Worm (Caenorhabditis elegans) whole organism, L1 larva: ENCODE data around the gene F56H9.9.

ENCODE experiments used
- C04F5.9 ChIP-seq: sonication (generic microtip); optimal IDR thresholded peaks from 2 replicates; lab custom pipeline; 2016; ENCODE audit warnings: missing genetic modification characterization, missing compliant biosample characterization
- F16B12.6 ChIP-seq: fragments of 150-350 bp; optimal IDR thresholded peaks from 2 replicates; lab custom pipeline; 2014; ENCODE audit warnings: missing biosample characterization, missing genetic modification characterization
- aha-1 ChIP-seq: fragments of 150-350 bp; optimal IDR thresholded peaks from 2 replicates; lab custom pipeline; 2014; ENCODE audit warnings: missing biosample characterization, missing genetic modification characterization
- blmp-1 ChIP-seq: fragments of 150-350 bp; optimal IDR thresholded peaks from 2 replicates; lab custom pipeline; 2014; ENCODE audit warnings: missing biosample characterization, missing genetic modification characterization
- ceh-82 ChIP-seq, 3 experiments: fragments of 150-350 bp in 1 of 3; sonication (generic microtip) in 2 of 3; optimal IDR thresholded peaks; 2 replicates each; lab custom pipeline; 2014 to 2017; ENCODE audit warnings: missing biosample characterization in 3 of 3, missing genetic modification characterization in 3 of 3
- ceh-90 ChIP-seq: sonication (generic microtip); optimal IDR thresholded peaks from 2 replicates; lab custom pipeline; 2016; ENCODE audit warnings: missing genetic modification characterization, missing compliant biosample characterization
- ces-1 ChIP-seq: fragments of 150-350 bp; optimal IDR thresholded peaks from 2 replicates; lab custom pipeline; 2014; ENCODE audit warnings: missing biosample characterization, missing genetic modification reagents, missing genetic modification characterization
- dsc-1 ChIP-seq: sonication (generic microtip); optimal IDR thresholded peaks from 2 replicates; lab custom pipeline; 2016; ENCODE audit warnings: mild to moderate bottlenecking, missing genetic modification characterization, missing compliant biosample characterization
- efl-3 ChIP-seq: fragments of 200-800 bp; sonication (Bioruptor generic); optimal IDR thresholded peaks from 2 replicates; lab custom pipeline; 2018; ENCODE audit warnings: mild to moderate bottlenecking, missing genetic modification characterization, missing compliant biosample characterization
- elt-3 ChIP-seq, 6 experiments: fragments of 150-350 bp in 1 of 6; sonication (generic microtip); optimal IDR thresholded peaks; 2 replicates each; lab custom pipeline; 2017 to 2018; ENCODE audit warnings: missing biosample characterization in 6 of 6, missing genetic modification characterization in 6 of 6, inconsistent platforms in 1 of 6
- fkh-4 ChIP-seq: sonication (generic microtip); optimal IDR thresholded peaks from 2 replicates; lab custom pipeline; 2016; ENCODE audit warnings: missing compliant biosample characterization, missing genetic modification characterization, borderline replicate concordance
- fkh-8 ChIP-seq: sonication (generic microtip); optimal IDR thresholded peaks from 2 replicates; lab custom pipeline; 2016; ENCODE audit warnings: mild to moderate bottlenecking, missing genetic modification characterization, missing compliant biosample characterization
- fos-1 ChIP-seq: fragments of 150-350 bp; optimal IDR thresholded peaks from 2 replicates; lab custom pipeline; 2014; ENCODE audit warnings: missing biosample characterization, missing genetic modification characterization
- hlh-17 ChIP-seq: fragments of 200-800 bp; sonication (Bioruptor generic); optimal IDR thresholded peaks from 2 replicates; lab custom pipeline; 2018; ENCODE audit warnings: missing genetic modification characterization, mild to moderate bottlenecking, missing compliant biosample characterization, moderate library complexity, borderline replicate concordance
- irx-1 ChIP-seq: sonication (generic microtip); optimal IDR thresholded peaks from 2 replicates; lab custom pipeline; 2016; ENCODE audit warnings: missing genetic modification characterization, missing compliant biosample characterization
- isw-1 ChIP-seq: fragments of 200-800 bp; sonication (Bioruptor generic); IDR thresholded peaks from 2 replicates; pipeline ENCODE4 v1.3.6; 2022; ENCODE audit warnings: missing genetic modification characterization, missing compliant biosample characterization
- lin-13 ChIP-seq: fragments of 150-350 bp; optimal IDR thresholded peaks from 2 replicates; lab custom pipeline; 2014; ENCODE audit warnings: missing biosample characterization, missing genetic modification reagents, missing genetic modification characterization
- lin-14 ChIP-seq: fragments of 200-800 bp; sonication (Bioruptor generic); optimal IDR thresholded peaks from 2 replicates; lab custom pipeline; 2018; ENCODE audit warnings: mild to moderate bottlenecking, missing genetic modification characterization, moderate library complexity, missing compliant biosample characterization
- lin-35 ChIP-seq, 2 experiments: fragments of 150-350 bp; optimal IDR thresholded peaks; 2 replicates each; lab custom pipeline; 2014; ENCODE audit warnings: missing biosample characterization in 2 of 2, missing genetic modification characterization in 2 of 2, missing genetic modification reagents in 2 of 2
- lir-3 ChIP-seq: sonication (generic microtip); optimal IDR thresholded peaks from 2 replicates; lab custom pipeline; 2016; ENCODE audit warnings: mild to moderate bottlenecking, missing genetic modification characterization, moderate library complexity, missing compliant biosample characterization; ENCODE audit not compliant: poor library complexity
- lsy-2 ChIP-seq, 2 experiments: fragments of 150-350 bp; optimal IDR thresholded peaks; 2 replicates each; lab custom pipeline; 2014; ENCODE audit warnings: missing biosample characterization in 2 of 2, missing genetic modification characterization in 2 of 2
- mab-9 ChIP-seq: fragments of 200-800 bp; sonication (Bioruptor generic); IDR thresholded peaks from 2 replicates; pipeline ENCODE4 v1.3.6; 2022; ENCODE audit warnings: missing genetic modification reagents, missing genetic modification characterization, missing compliant biosample characterization
- mdl-1 ChIP-seq, 2 experiments: fragments of 150-350 bp; optimal IDR thresholded peaks; 2 replicates each; lab custom pipeline; 2014 to 2017; ENCODE audit warnings: missing biosample characterization in 2 of 2, missing genetic modification characterization in 2 of 2, inconsistent platforms in 1 of 2
- mef-2 ChIP-seq: fragments of 150-350 bp; optimal IDR thresholded peaks from 2 replicates; lab custom pipeline; 2014; ENCODE audit warnings: missing biosample characterization, missing genetic modification characterization
- mep-1 ChIP-seq: fragments of 150-350 bp; optimal IDR thresholded peaks from 2 replicates; lab custom pipeline; 2014; ENCODE audit warnings: missing biosample characterization, missing genetic modification characterization
- nhr-11 ChIP-seq: fragments of 150-350 bp; optimal IDR thresholded peaks from 2 replicates; lab custom pipeline; 2014; ENCODE audit warnings: missing biosample characterization, missing genetic modification characterization
- nhr-19 ChIP-seq: fragments of 200-800 bp; sonication (Bioruptor generic); conservative IDR thresholded peaks from 2 replicates; pipeline ENCODE4 v1.3.6; 2022; ENCODE audit warnings: missing genetic modification characterization, missing compliant biosample characterization
- nhr-20 ChIP-seq: sonication (generic microtip); optimal IDR thresholded peaks from 2 replicates; lab custom pipeline; 2016; ENCODE audit warnings: mild to moderate bottlenecking, missing genetic modification characterization, missing compliant biosample characterization
- nhr-28 ChIP-seq: fragments of 150-350 bp; optimal IDR thresholded peaks from 2 replicates; lab custom pipeline; 2014; ENCODE audit warnings: missing biosample characterization, missing genetic modification characterization
- nhr-85 ChIP-seq: sonication (generic microtip); peaks from one replicate; lab custom pipeline; 2016; ENCODE audit warnings: missing genetic modification characterization, inconsistent platforms, missing compliant biosample characterization
- nhr-90 ChIP-seq: sonication (generic microtip); optimal IDR thresholded peaks from 2 replicates; lab custom pipeline; 2016; ENCODE audit warnings: mild to moderate bottlenecking, missing genetic modification characterization, missing compliant biosample characterization; ENCODE audit not compliant: poor library complexity
- pax-3 ChIP-seq: fragments of 200-800 bp; sonication (Bioruptor generic); optimal IDR thresholded peaks from 2 replicates; lab custom pipeline; 2018; ENCODE audit warnings: mild to moderate bottlenecking, missing genetic modification characterization, moderate library complexity, missing compliant biosample characterization
- snpc-4 ChIP-seq: fragments of 150-350 bp; optimal IDR thresholded peaks from 2 replicates; lab custom pipeline; 2014; ENCODE audit warnings: missing biosample characterization, missing genetic modification characterization
- sptf-1 ChIP-seq: fragments of 150-350 bp; optimal IDR thresholded peaks from 2 replicates; lab custom pipeline; 2014; ENCODE audit warnings: missing biosample characterization, missing genetic modification characterization
- swsn-7 ChIP-seq: sonication (generic microtip); optimal IDR thresholded peaks from 2 replicates; lab custom pipeline; 2016; ENCODE audit warnings: missing genetic modification characterization, missing compliant biosample characterization
- tbx-2 ChIP-seq: sonication (generic microtip); optimal IDR thresholded peaks from 2 replicates; lab custom pipeline; 2016; ENCODE audit warnings: missing genetic modification characterization, missing compliant biosample characterization
- tlp-1 ChIP-seq: fragments of 150-350 bp; optimal IDR thresholded peaks from 2 replicates; lab custom pipeline; 2014; ENCODE audit warnings: missing biosample characterization, missing genetic modification characterization
- unc-62 ChIP-seq: fragments of 150-350 bp; optimal IDR thresholded peaks from 2 replicates; lab custom pipeline; 2014; ENCODE audit warnings: missing biosample characterization, missing genetic modification reagents, missing genetic modification characterization
- unc-86 ChIP-seq: sonication (generic microtip); optimal IDR thresholded peaks from 2 replicates; lab custom pipeline; 2016; ENCODE audit warnings: missing genetic modification characterization, missing compliant biosample characterization
- unc-98 ChIP-seq: fragments of 200-800 bp; sonication (Bioruptor generic); IDR thresholded peaks from 2 replicates; pipeline ENCODE4 v1.3.6; 2022; ENCODE audit warnings: missing genetic modification characterization, missing compliant biosample characterization
- xbp-1 ChIP-seq: sonication (generic microtip); optimal IDR thresholded peaks from 2 replicates; lab custom pipeline; 2016; ENCODE audit warnings: missing genetic modification characterization, missing compliant biosample characterization
- zip-4 ChIP-seq: fragments of 200-800 bp; sonication (Bioruptor generic); optimal IDR thresholded peaks from 2 replicates; lab custom pipeline; 2018; ENCODE audit warnings: mild to moderate bottlenecking, missing genetic modification characterization, moderate library complexity, missing compliant biosample characterization
- ztf-11 ChIP-seq, 2 experiments: sonication (generic microtip); optimal IDR thresholded peaks; 2 replicates each; lab custom pipeline; 2016 to 2017; ENCODE audit warnings: missing genetic modification characterization in 2 of 2, missing biosample characterization in 1 of 2, missing compliant biosample characterization in 1 of 2
- ztf-4 ChIP-seq: fragments of 150-350 bp; optimal IDR thresholded peaks from 2 replicates; lab custom pipeline; 2014; ENCODE audit warnings: missing biosample characterization, missing genetic modification characterization

F56H9.9 gene

DNA sequence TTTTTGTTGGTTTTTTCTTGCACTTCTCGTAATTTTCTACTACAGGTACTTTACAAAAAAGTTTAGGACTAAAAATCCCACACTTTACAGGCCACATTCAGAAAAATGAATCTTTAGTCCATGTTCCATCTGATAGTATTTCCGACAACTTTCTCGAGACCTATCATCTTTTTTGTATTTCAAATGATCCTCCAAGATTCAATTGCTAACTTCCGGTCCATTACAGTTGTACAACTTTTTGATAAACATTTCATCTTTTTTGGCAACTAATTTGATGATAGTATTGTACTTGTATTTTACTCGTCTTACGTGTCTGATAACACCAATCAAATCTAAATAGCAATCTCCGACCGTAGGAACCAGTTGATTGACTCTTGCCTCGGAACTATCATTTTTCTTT is 43.1 kb upstream of the F56H9.9 start:
- peak; percentile 51 for TF ChIP-seq lin-14
- TF ChIP-seq aha-1 (tag; lab: Kevin White, UChicago): no peak
- TF ChIP-seq snpc-4: no peak
- no peak for TF ChIP-seq mef-2 (tag; lab: Kevin White, UChicago)
- no peak for TF ChIP-seq xbp-1 (tag; lab: Kevin White, UChicago)
- TF ChIP-seq elt-3 (tag; optimal IDR thresholded peaks at IDR 0.05; lab: Kevin White, UChicago): peak in 3 of 6 experiments; percentile 37 to 57 (median 40)
- no peak for TF ChIP-seq lin-13 (GFP tag; lab: Kevin White, UChicago)
- TF ChIP-seq pax-3 (tag; lab: Kevin White, UChicago): no peak
- no peak for TF ChIP-seq mep-1 (tag; lab: Kevin White, UChicago)
- peak; percentile 35 for TF ChIP-seq blmp-1 (tag; lab: Kevin White, UChicago)
- TF ChIP-seq tlp-1 (tag; lab: Kevin White, UChicago): no peak
- peak; percentile 65 for TF ChIP-seq nhr-85 (tag; lab: Kevin White, UChicago)
- TF ChIP-seq efl-3 (GFP tag; lab: Kevin White, UChicago): no peak
- no peak for TF ChIP-seq ztf-11 (tag; optimal IDR thresholded peaks at IDR 0.05; lab: Kevin White, UChicago)
- TF ChIP-seq nhr-19 (GFP tag; lab: Robert Waterston, UW): no peak
- no peak for TF ChIP-seq zip-4 (GFP tag; lab: Kevin White, UChicago)
- peak; percentile 25 for TF ChIP-seq nhr-20

ce11 chrV:12663386-12663785 is 39.1 kb upstream of the F56H9.9 start:
- peak; percentile 21 for TF ChIP-seq blmp-1 (tag; lab: Kevin White, UChicago)
- no peak for TF ChIP-seq C04F5.9
- no peak for TF ChIP-seq fos-1 (tag; lab: Kevin White, UChicago)
- TF ChIP-seq mep-1 (tag; lab: Kevin White, UChicago): no peak
- peak; percentile 90 for TF ChIP-seq dsc-1 (tag; lab: Kevin White, UChicago)
- TF ChIP-seq ztf-4 (tag; lab: Kevin White, UChicago): no peak
- TF ChIP-seq mdl-1 (tag; optimal IDR thresholded peaks at IDR 0.05; lab: Kevin White, UChicago): no peak
- no peak for TF ChIP-seq lin-35 (GFP tag; optimal IDR thresholded peaks at IDR 0.05; lab: Kevin White, UChicago)
- TF ChIP-seq ceh-90: no peak
- no peak for TF ChIP-seq nhr-85 (tag; lab: Kevin White, UChicago)
- no peak for TF ChIP-seq mef-2 (tag; lab: Kevin White, UChicago)
- TF ChIP-seq nhr-11 (tag; lab: Kevin White, UChicago): no peak
- no peak for TF ChIP-seq mab-9 (GFP tag; lab: Robert Waterston, UW)
- peak; percentile 60 for TF ChIP-seq fkh-4 (tag; lab: Kevin White, UChicago)
- no peak for TF ChIP-seq lsy-2 (tag; optimal IDR thresholded peaks at IDR 0.05; lab: Kevin White, UChicago)
- no peak for TF ChIP-seq F16B12.6

DNA sequence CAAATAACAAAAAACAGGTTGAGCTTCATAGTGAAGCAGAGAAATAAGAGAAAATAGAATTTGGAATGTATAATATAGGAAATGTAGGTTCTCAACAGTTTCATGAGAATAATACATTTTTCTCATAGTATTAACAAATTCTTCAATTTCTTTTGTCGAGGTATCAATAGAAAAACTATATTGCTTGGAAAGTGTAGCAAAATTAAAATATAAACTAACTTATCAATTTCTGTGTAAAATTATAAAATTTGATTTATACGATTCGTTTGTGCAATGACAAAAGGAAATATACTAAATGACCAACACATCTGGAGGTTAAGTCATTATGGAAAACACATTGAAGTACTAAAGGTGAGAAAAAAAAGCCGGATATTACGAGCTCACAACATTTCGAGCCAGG is 37.3 kb upstream of the F56H9.9 start, which contains the start of gene W05B10.3:
Gene W05B10.3 (minus strand): TSS at position 101 of the 400 bp plus-strand sequence.
- no peak for TF ChIP-seq hlh-17
- TF ChIP-seq ztf-11 (tag; optimal IDR thresholded peaks at IDR 0.05; lab: Kevin White, UChicago): no peak
- TF ChIP-seq zip-4 (GFP tag; lab: Kevin White, UChicago): no peak

- TF ChIP-seq isw-1 (GFP tag; lab: Robert Waterston, UW): no peak
- TF ChIP-seq ces-1 (GFP tag; lab: Kevin White, UChicago): no peak
- no peak for TF ChIP-seq ceh-82 (tag; optimal IDR thresholded peaks at IDR 0.05; lab: Kevin White, UChicago)
- no peak for TF ChIP-seq irx-1 (tag; lab: Kevin White, UChicago)
Observed at ce11 chrV:12660280-12660818, 36.1 kb upstream of the F56H9.9 start, which contains the start of gene his-74. his-74 (minus strand) TSS chrV:12660330.

ce11 chrV:12659426-12659825 is 35.2 kb upstream of the F56H9.9 start, which contains the start of gene ccch-3:
ccch-3 (minus strand) TSS chrV:12659687.
- TF ChIP-seq unc-62 (GFP tag; lab: Kevin White, UChicago) (no peak), swsn-7 (tag; lab: Kevin White, UChicago) (peak; percentile 78), nhr-90 (tag; lab: Kevin White, UChicago) (peak; percentile 81), mdl-1 (tag; optimal IDR thresholded peaks at IDR 0.05; lab: Kevin White, UChicago) (peak in 1 of 2 experiments; percentile 59), tbx-2 (peak; percentile 77), lin-35 (GFP tag; optimal IDR thresholded peaks at IDR 0.05; lab: Kevin White, UChicago) (peak; percentile 76 to 86), unc-86 (peak; percentile 29), zip-4 (GFP tag; lab: Kevin White, UChicago) (no peak), nhr-28 (no peak), elt-3 (tag; optimal IDR thresholded peaks at IDR 0.05; lab: Kevin White, UChicago) (peak in 3 of 6 experiments; percentile 7 to 71 (median 39)), lir-3 (tag; lab: Kevin White, UChicago) (peak; percentile 37), nhr-19 (GFP tag; lab: Robert Waterston, UW) (peak; percentile 77), C04F5.9 (peak; percentile 42), unc-98 (GFP tag; lab: Robert Waterston, UW) (no peak), sptf-1 (tag; lab: Kevin White, UChicago) (no peak), fkh-8 (tag; lab: Kevin White, UChicago) (peak; percentile 70)
